Worm (Caenorhabditis elegans) whole organism, L2 larva: ENCODE results near the gene rpn-11.

Experiments used
- C34F6.9 ChIP-seq: fragments of 150-350 bp; optimal IDR thresholded peaks from 2 replicates; lab custom pipeline; 2014; ENCODE audit warnings: missing biosample characterization, missing genetic modification characterization
- F13H6.1 ChIP-seq: sonication (generic microtip); optimal IDR thresholded peaks from 2 replicates; lab custom pipeline; 2016; ENCODE audit warnings: missing genetic modification characterization, missing compliant biosample characterization
- Y55F3AM.14 ChIP-seq: fragments of 200-800 bp; sonication (Bioruptor generic); optimal IDR thresholded peaks from 2 replicates; lab custom pipeline; 2018; ENCODE audit warnings: mild to moderate bottlenecking, missing genetic modification characterization, missing compliant biosample characterization
- ZK546.5 ChIP-seq: sonication (generic microtip); optimal IDR thresholded peaks from 2 replicates; lab custom pipeline; 2017; ENCODE audit warnings: missing biosample characterization, missing genetic modification characterization
- alr-1 ChIP-seq: fragments of 150-350 bp; optimal IDR thresholded peaks from 2 replicates; lab custom pipeline; 2014; ENCODE audit warnings: missing biosample characterization, missing genetic modification characterization
- aly-2 ChIP-seq: fragments of 150-350 bp; optimal IDR thresholded peaks from 2 replicates; lab custom pipeline; 2014; ENCODE audit warnings: missing biosample characterization, missing genetic modification characterization
- ama-1 ChIP-seq: fragments of 150-350 bp; optimal IDR thresholded peaks from 2 replicates; lab custom pipeline; 2018; ENCODE audit warnings: inconsistent platforms
- ceh-82 ChIP-seq: fragments of 150-350 bp; optimal IDR thresholded peaks from 2 replicates; lab custom pipeline; 2014; ENCODE audit warnings: missing biosample characterization, missing genetic modification characterization
- crh-2 ChIP-seq: sonication (generic microtip); optimal IDR thresholded peaks from 2 replicates; lab custom pipeline; 2017; ENCODE audit warnings: missing biosample characterization, missing genetic modification characterization
- dmd-4 ChIP-seq: sonication (generic microtip); optimal IDR thresholded peaks from 2 replicates; lab custom pipeline; 2017; ENCODE audit warnings: missing biosample characterization, missing genetic modification characterization
- egl-27 ChIP-seq: sonication (generic microtip); optimal IDR thresholded peaks from 3 replicates; lab custom pipeline; 2017; ENCODE audit warnings: missing biosample characterization, missing genetic modification reagents, missing genetic modification characterization
- elt-1 ChIP-seq: fragments of 150-350 bp; optimal IDR thresholded peaks from 2 replicates; lab custom pipeline; 2014; ENCODE audit warnings: missing biosample characterization, missing genetic modification characterization
- elt-3 ChIP-seq: sonication (generic microtip); optimal IDR thresholded peaks from 2 replicates; lab custom pipeline; 2017; ENCODE audit warnings: missing biosample characterization, missing genetic modification characterization
- fos-1 ChIP-seq: fragments of 150-350 bp; optimal IDR thresholded peaks from 2 replicates; lab custom pipeline; 2014; ENCODE audit warnings: missing biosample characterization, missing genetic modification characterization
- lin-11 ChIP-seq: fragments of 150-350 bp; sonication (generic microtip); optimal IDR thresholded peaks from 2 replicates; lab custom pipeline; 2014; ENCODE audit warnings: missing biosample characterization, missing genetic modification characterization, inconsistent platforms, mixed read lengths
- lin-13 ChIP-seq: fragments of 150-350 bp; optimal IDR thresholded peaks from 2 replicates; lab custom pipeline; 2014; ENCODE audit warnings: missing biosample characterization, missing genetic modification reagents, missing genetic modification characterization
- lin-39 ChIP-seq: fragments of 150-350 bp; optimal IDR thresholded peaks from 2 replicates; lab custom pipeline; 2014; ENCODE audit warnings: missing biosample characterization, missing genetic modification reagents, missing genetic modification characterization
- mab-5 ChIP-seq: fragments of 150-350 bp; optimal IDR thresholded peaks from 2 replicates; lab custom pipeline; 2014; ENCODE audit warnings: missing biosample characterization, missing genetic modification characterization
- mbf-1 ChIP-seq: sonication (generic microtip); optimal IDR thresholded peaks from 2 replicates; lab custom pipeline; 2017; ENCODE audit warnings: missing biosample characterization, missing genetic modification characterization
- mdl-1 ChIP-seq, 2 experiments: fragments of 150-350 bp in 1 of 2; sonication (generic microtip) in 1 of 2; optimal IDR thresholded peaks; 2 replicates each; lab custom pipeline; 2017; ENCODE audit warnings: missing biosample characterization in 2 of 2, missing genetic modification characterization in 2 of 2
- nhr-10 ChIP-seq: sonication (generic microtip); optimal IDR thresholded peaks from 2 replicates; lab custom pipeline; 2017; ENCODE audit warnings: missing biosample characterization, missing genetic modification characterization
- nhr-11 ChIP-seq: fragments of 150-350 bp; optimal IDR thresholded peaks from 2 replicates; lab custom pipeline; 2014; ENCODE audit warnings: missing biosample characterization, missing genetic modification characterization
- nhr-12 ChIP-seq: fragments of 150-350 bp; optimal IDR thresholded peaks from 2 replicates; lab custom pipeline; 2014; ENCODE audit warnings: missing biosample characterization, missing genetic modification characterization
- nhr-129 ChIP-seq: fragments of 150-350 bp; optimal IDR thresholded peaks from 2 replicates; lab custom pipeline; 2014; ENCODE audit warnings: missing biosample characterization, missing genetic modification characterization
- nhr-237 ChIP-seq: fragments of 150-350 bp; optimal IDR thresholded peaks from 2 replicates; lab custom pipeline; 2014; ENCODE audit warnings: missing biosample characterization, missing genetic modification characterization
- nhr-77 ChIP-seq: fragments of 150-350 bp; optimal IDR thresholded peaks from 2 replicates; lab custom pipeline; 2014; ENCODE audit warnings: missing biosample characterization, missing genetic modification characterization
- peb-1 ChIP-seq: fragments of 150-350 bp; optimal IDR thresholded peaks from 2 replicates; lab custom pipeline; 2014; ENCODE audit warnings: missing biosample characterization, missing genetic modification characterization
- sem-4 ChIP-seq: fragments of 150-350 bp; optimal IDR thresholded peaks from 2 replicates; lab custom pipeline; 2014; ENCODE audit warnings: missing biosample characterization, missing genetic modification reagents, missing genetic modification characterization
- skn-1 ChIP-seq: sonication (generic microtip); optimal IDR thresholded peaks from 2 replicates; lab custom pipeline; 2017; ENCODE audit warnings: missing biosample characterization, missing genetic modification characterization
- sma-3 ChIP-seq: sonication (generic microtip); optimal IDR thresholded peaks from 2 replicates; lab custom pipeline; 2016; ENCODE audit warnings: missing genetic modification reagents, missing genetic modification characterization, missing compliant biosample characterization
- sma-9 ChIP-seq, 2 experiments: fragments of 150-350 bp in 1 of 2; sonication (generic microtip) in 1 of 2; optimal IDR thresholded peaks; 2 replicates each; lab custom pipeline; 2014 to 2016; ENCODE audit warnings: missing genetic modification characterization in 2 of 2, mild to moderate bottlenecking in 1 of 2, missing biosample characterization in 1 of 2, missing compliant biosample characterization in 1 of 2, missing genetic modification reagents in 1 of 2, moderate library complexity in 1 of 2
- snpc-4 ChIP-seq: fragments of 150-350 bp; optimal IDR thresholded peaks from 2 replicates; lab custom pipeline; 2014; ENCODE audit warnings: missing biosample characterization, missing genetic modification characterization
- unc-39 ChIP-seq: fragments of 150-350 bp; optimal IDR thresholded peaks from 2 replicates; lab custom pipeline; 2014; ENCODE audit warnings: missing biosample characterization, missing genetic modification characterization
- unc-55 ChIP-seq: fragments of 150-350 bp; sonication (generic microtip); optimal IDR thresholded peaks from 3 replicates; lab custom pipeline; 2014; ENCODE audit warnings: missing biosample characterization, missing genetic modification reagents, missing genetic modification characterization
- unc-62 ChIP-seq: fragments of 150-350 bp; optimal IDR thresholded peaks from 2 replicates; lab custom pipeline; 2014; ENCODE audit warnings: missing biosample characterization, missing genetic modification reagents, missing genetic modification characterization
- ztf-1 ChIP-seq: fragments of 200-800 bp; sonication (Bioruptor generic); conservative IDR thresholded peaks from 2 replicates; pipeline ENCODE4 v1.3.6; 2022; ENCODE audit warnings: missing genetic modification characterization, missing compliant biosample characterization
- ztf-11 ChIP-seq: sonication (generic microtip); optimal IDR thresholded peaks from 2 replicates; lab custom pipeline; 2017; ENCODE audit warnings: missing biosample characterization, missing genetic modification characterization
- ztf-4 ChIP-seq: fragments of 150-350 bp; optimal IDR thresholded peaks from 2 replicates; lab custom pipeline; 2014; ENCODE audit warnings: missing biosample characterization, missing genetic modification characterization

rpn-11 gene

ce11 chrII:4074710-4075109 is 30.4 kb upstream of the rpn-11 start:
- TF ChIP-seq nhr-12 (no peak), elt-3 (tag; lab: Kevin White, UChicago) (no peak), peb-1 (tag; lab: Kevin White, UChicago) (no peak), skn-1 (tag; lab: Kevin White, UChicago) (no peak), unc-62 (GFP tag; lab: Kevin White, UChicago) (no peak), mdl-1 (tag; optimal IDR thresholded peaks at IDR 0.05; lab: Kevin White, UChicago) (no peak), fos-1 (tag; lab: Kevin White, UChicago) (no peak), ztf-11 (tag; lab: Kevin White, UChicago) (no peak), ztf-4 (no peak), lin-39 (tag; lab: Kevin White, UChicago) (no peak), sma-9 (GFP tag; optimal IDR thresholded peaks at IDR 0.05; lab: Kevin White, UChicago) (no peak), sma-9 (tag; optimal IDR thresholded peaks at IDR 0.05; lab: Kevin White, UChicago) (no peak), aly-2 (no peak), sem-4 (tag; lab: Kevin White, UChicago) (no peak), dmd-4 (tag; lab: Kevin White, UChicago) (no peak), elt-1 (tag; lab: Kevin White, UChicago) (no peak), crh-2 (tag; lab: Kevin White, UChicago) (no peak), lin-13 (GFP tag; lab: Kevin White, UChicago) (no peak)
- TF ChIP-seq, all 48 proteins: peak for 0

- no peak for TF ChIP-seq unc-39 (tag; lab: Kevin White, UChicago)
- no peak for TF ChIP-seq ama-1 (lab: Kevin White, UChicago)
- no peak for TF ChIP-seq lin-13 (GFP tag; lab: Kevin White, UChicago)
- TF ChIP-seq unc-55: no peak
- no peak for TF ChIP-seq nhr-237 (tag; lab: Kevin White, UChicago)
- no peak for TF ChIP-seq sma-3 (GFP tag; lab: Kevin White, UChicago)
- no peak for TF ChIP-seq C34F6.9 (tag; lab: Kevin White, UChicago)
- TF ChIP-seq nhr-12: no peak
- TF ChIP-seq snpc-4 (tag; lab: Kevin White, UChicago): no peak
- no peak for TF ChIP-seq aly-2
These were observed 26.7 kb upstream of the rpn-11 start for ce11 chrII:4071075-4071474.

ce11 chrII:4068141-4068540 is 23.8 kb upstream of the rpn-11 start:
- TF ChIP-seq elt-3 (tag; lab: Kevin White, UChicago) (no peak), F13H6.1 (tag; lab: Kevin White, UChicago) (no peak), nhr-77 (tag; lab: Kevin White, UChicago) (no peak), sma-9 (GFP tag; optimal IDR thresholded peaks at IDR 0.05; lab: Kevin White, UChicago) (no peak), sma-9 (tag; optimal IDR thresholded peaks at IDR 0.05; lab: Kevin White, UChicago) (no peak), ceh-82 (no peak), ztf-1 (GFP tag; lab: Robert Waterston, UW) (no peak), sma-3 (GFP tag; lab: Kevin White, UChicago) (no peak), Y55F3AM.14 (GFP tag; lab: Kevin White, UChicago) (no peak), unc-62 (GFP tag; lab: Kevin White, UChicago) (no peak)

- TF ChIP-seq lin-11: no peak
- TF ChIP-seq mab-5 (tag; lab: Kevin White, UChicago): no peak
- TF ChIP-seq egl-27 (tag; lab: Kevin White, UChicago): no peak
- TF ChIP-seq ztf-1 (GFP tag; lab: Robert Waterston, UW): no peak
- TF ChIP-seq unc-55: no peak
- TF ChIP-seq nhr-11 (tag; lab: Kevin White, UChicago): no peak
- TF ChIP-seq unc-62 (GFP tag; lab: Kevin White, UChicago): no peak
- TF ChIP-seq elt-3 (tag; lab: Kevin White, UChicago): no peak
- no peak for TF ChIP-seq mdl-1 (tag; optimal IDR thresholded peaks at IDR 0.05; lab: Kevin White, UChicago)
- no peak for TF ChIP-seq alr-1
- TF ChIP-seq snpc-4 (tag; lab: Kevin White, UChicago): no peak
- no peak for TF ChIP-seq dmd-4 (tag; lab: Kevin White, UChicago)
- TF ChIP-seq nhr-10 (tag; lab: Kevin White, UChicago): no peak
- no peak for TF ChIP-seq nhr-77 (tag; lab: Kevin White, UChicago)
- TF ChIP-seq ZK546.5 (tag; lab: Kevin White, UChicago): no peak
- TF ChIP-seq nhr-129 (tag; lab: Kevin White, UChicago): no peak
- no peak for TF ChIP-seq mbf-1 (tag; lab: Kevin White, UChicago)
- no peak for TF ChIP-seq aly-2
- no peak for TF ChIP-seq peb-1 (tag; lab: Kevin White, UChicago)
- TF ChIP-seq nhr-12: no peak
These were observed 22.9 kb upstream of the rpn-11 start, which contains the start of gene W06A11.1 for ce11 chrII:4067258-4067657. W06A11.1 (plus strand) TSS chrII:4067558.
